Worm (Caenorhabditis elegans) whole organism, late embryonic: ENCODE data around the gene dex-1.

ENCODE experiments used
- F13H6.1 ChIP-seq: sonication (generic microtip); optimal IDR thresholded peaks from 2 replicates; lab custom pipeline; 2016; ENCODE audit warnings: missing genetic modification characterization, missing compliant biosample characterization
- Y22D7AL.16 ChIP-seq: sonication (generic microtip); optimal IDR thresholded peaks from 2 replicates; lab custom pipeline; 2016; ENCODE audit warnings: missing genetic modification characterization, missing compliant biosample characterization
- ceh-2 ChIP-seq: sonication (generic microtip); optimal IDR thresholded peaks from 2 replicates; lab custom pipeline; 2016; ENCODE audit warnings: missing genotype, missing genetic modification characterization, missing compliant biosample characterization
- ceh-34 ChIP-seq: sonication (generic microtip); optimal IDR thresholded peaks from 2 replicates; lab custom pipeline; 2016; ENCODE audit warnings: mild to moderate bottlenecking, missing genetic modification characterization, missing compliant biosample characterization
- ceh-45 ChIP-seq: fragments of 200-800 bp; sonication (Bioruptor generic); IDR thresholded peaks from 2 replicates; pipeline ENCODE4 v1.3.6; 2022; ENCODE audit warnings: missing genetic modification reagents, missing genetic modification characterization, missing compliant biosample characterization
- ceh-9 ChIP-seq: sonication (generic microtip); optimal IDR thresholded peaks from 2 replicates; lab custom pipeline; 2016; ENCODE audit warnings: mild to moderate bottlenecking, missing genetic modification characterization, inconsistent platforms, missing compliant biosample characterization
- che-1 ChIP-seq: sonication (generic microtip); optimal IDR thresholded peaks from 2 replicates; lab custom pipeline; 2016; ENCODE audit warnings: mild to moderate bottlenecking, missing genetic modification characterization, missing compliant biosample characterization
- elt-2 ChIP-seq: sonication (generic microtip); optimal IDR thresholded peaks from 2 replicates; lab custom pipeline; 2016; ENCODE audit warnings: missing genetic modification reagents, missing genetic modification characterization, missing compliant biosample characterization
- ets-4 ChIP-seq: sonication (generic microtip); optimal IDR thresholded peaks from 2 replicates; lab custom pipeline; 2016; ENCODE audit warnings: missing genetic modification characterization, missing compliant biosample characterization
- pag-3 ChIP-seq: sonication (generic microtip); optimal IDR thresholded peaks from 2 replicates; lab custom pipeline; 2016; ENCODE audit warnings: missing compliant biosample characterization, missing genetic modification characterization, borderline replicate concordance
- pqm-1 ChIP-seq: sonication (generic microtip); optimal IDR thresholded peaks from 2 replicates; lab custom pipeline; 2016; ENCODE audit warnings: missing genetic modification characterization, missing compliant biosample characterization
- unc-86 ChIP-seq: sonication (generic microtip); optimal IDR thresholded peaks from 2 replicates; lab custom pipeline; 2016; ENCODE audit warnings: missing genetic modification characterization, missing compliant biosample characterization

- TF ChIP-seq che-1 (tag; lab: Kevin White, UChicago) (no peak), pag-3 (tag; lab: Kevin White, UChicago) (no peak), ceh-34 (no peak), pqm-1 (tag; lab: Kevin White, UChicago) (no peak), ceh-9 (tag; lab: Kevin White, UChicago) (no peak), ceh-2 (tag; lab: Kevin White, UChicago) (no peak), Y22D7AL.16 (tag; lab: Kevin White, UChicago) (no peak), elt-2 (no peak), ceh-45 (GFP tag; lab: Robert Waterston, UW) (no peak), unc-86 (tag; lab: Kevin White, UChicago) (no peak), ets-4 (tag; lab: Kevin White, UChicago) (no peak), F13H6.1 (tag; lab: Kevin White, UChicago) (no peak)
These were observed 25.2 kb upstream of the dex-1 start for ce11 chrIII:5500732-5501131.
